Worm (Caenorhabditis elegans): ENCODE measurements around the gene acc-1.

DNA sequence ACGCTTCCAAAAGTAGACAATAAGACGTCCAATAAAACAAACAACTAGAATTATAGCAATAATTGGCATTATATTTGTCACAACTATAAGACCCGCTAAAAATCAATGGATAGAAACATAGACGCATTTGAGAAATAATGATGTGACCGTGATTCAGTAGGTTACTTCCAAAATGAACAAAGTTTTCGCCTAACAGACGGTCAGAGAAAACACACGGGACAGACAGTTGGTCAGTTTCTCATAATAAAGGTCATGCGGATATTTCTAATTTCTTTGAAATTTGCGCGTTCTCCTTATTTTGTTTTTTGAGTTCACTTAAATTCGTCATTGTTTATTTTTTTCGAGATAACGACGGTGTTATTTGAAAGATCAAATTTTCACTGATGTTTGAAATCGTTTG is 26.3 kb upstream of the acc-1 start:
- no peak for TF ChIP-seq nhr-77 (tag; optimal IDR thresholded peaks at IDR 0.05)
- no peak for TF ChIP-seq nhr-11 (tag; optimal IDR thresholded peaks at IDR 0.05)
- TF ChIP-seq ztf-11 (tag; optimal IDR thresholded peaks at IDR 0.05): no peak
- no peak for TF ChIP-seq nhr-21 (tag; optimal IDR thresholded peaks at IDR 0.05)
- TF ChIP-seq nhr-129 (tag; optimal IDR thresholded peaks at IDR 0.05): no peak
- TF ChIP-seq R02D3.7 (tag; optimal IDR thresholded peaks at IDR 0.05): no peak
- TF ChIP-seq ceh-16 (tag; optimal IDR thresholded peaks at IDR 0.05): no peak

Measured in whole organism, L2 larva.